Fruit fly (Drosophila melanogaster) whole organism, embryonic: ENCODE measurements around the gene CG13384.
A peak's percentile ranks its signal among the peaks of the same experiment; 100 is the strongest.

ENCODE experiments used
- Ada2b ChIP-seq: fragments of 200-800 bp; sonication (Bioruptor generic); IDR thresholded peaks from 2 replicates; pipeline ENCODE4 v1.3.6; 2022; ENCODE audit warnings: missing biosample characterization, missing genetic modification characterization
- Antp ChIP-seq: fragments of 200-800 bp; sonication (Bioruptor generic); optimal IDR thresholded peaks from 3 replicates; lab custom pipeline; 2016; ENCODE audit warnings: missing biosample characterization, missing genetic modification characterization
- Atf6 ChIP-seq: fragments of 200-800 bp; sonication (Bioruptor generic); IDR thresholded peaks from 2 replicates; pipeline ENCODE4 v1.3.6; 2022; ENCODE audit warnings: missing biosample characterization, missing genetic modification characterization
- CG11398 ChIP-seq: fragments of 200-800 bp; sonication (Bioruptor generic); optimal IDR thresholded peaks from 2 replicates; lab custom pipeline; 2016; ENCODE audit warnings: missing biosample characterization, missing genetic modification characterization
- CG12236 ChIP-seq: fragments of 200-800 bp; sonication (Bioruptor generic); optimal IDR thresholded peaks from 2 replicates; lab custom pipeline; 2016; ENCODE audit warnings: missing biosample characterization, missing genetic modification characterization
- CG13287 ChIP-seq: fragments of 200-800 bp; sonication (Bioruptor generic); IDR thresholded peaks from 2 replicates; pipeline ENCODE4 v1.3.6; 2022; ENCODE audit warnings: missing biosample characterization, missing genetic modification characterization; ENCODE audit not compliant: partially characterized antibody
- CG14667 ChIP-seq: fragments of 200-800 bp; sonication (Bioruptor generic); IDR thresholded peaks from 2 replicates; pipeline ENCODE4 v1.3.6; 2022; ENCODE audit warnings: missing biosample characterization, missing genetic modification characterization
- CG15479 ChIP-seq: fragments of 200-800 bp; sonication (Bioruptor generic); optimal IDR thresholded peaks from 3 replicates; lab custom pipeline; 2019; ENCODE audit warnings: missing biosample characterization, mild to moderate bottlenecking, missing genetic modification characterization, moderate library complexity
- CG1603 ChIP-seq: fragments of 200-800 bp; sonication (Bioruptor generic); optimal IDR thresholded peaks from 2 replicates; lab custom pipeline; 2019; ENCODE audit warnings: missing biosample characterization, mild to moderate bottlenecking, missing genetic modification characterization, moderate library complexity
- CG17359 ChIP-seq: fragments of 200-800 bp; sonication (Bioruptor generic); optimal IDR thresholded peaks from 3 replicates; lab custom pipeline; 2018; ENCODE audit warnings: missing biosample characterization, mild to moderate bottlenecking, missing genetic modification characterization, moderate library complexity
- CG1792 ChIP-seq: fragments of 200-800 bp; sonication (Bioruptor generic); optimal IDR thresholded peaks from 2 replicates; lab custom pipeline; 2016; ENCODE audit warnings: missing biosample characterization, missing genetic modification characterization
- CG18262 ChIP-seq: fragments of 200-800 bp; optimal IDR thresholded peaks from 3 replicates; lab custom pipeline; 2019; ENCODE audit warnings: missing biosample characterization, mild to moderate bottlenecking, missing genetic modification characterization, moderate library complexity
- CG1832 ChIP-seq: fragments of 200-800 bp; sonication (Bioruptor generic); optimal IDR thresholded peaks from 2 replicates; lab custom pipeline; 2017; ENCODE audit warnings: missing biosample characterization, mild to moderate bottlenecking, missing genetic modification characterization, inconsistent platforms
- CG18764 ChIP-seq: fragments of 200-800 bp; sonication (Bioruptor generic); optimal IDR thresholded peaks from 3 replicates; lab custom pipeline; 2016; ENCODE audit warnings: missing biosample characterization, missing genetic modification characterization
- CG3065 ChIP-seq: fragments of 200-800 bp; sonication (Bioruptor generic); optimal IDR thresholded peaks from 2 replicates; lab custom pipeline; 2016; ENCODE audit warnings: missing biosample characterization, missing genetic modification characterization
- CG32532 ChIP-seq: fragments of 200-800 bp; sonication (Bioruptor generic); IDR thresholded peaks from 2 replicates; pipeline ENCODE4 v1.3.6; 2022; ENCODE audit warnings: missing biosample characterization, missing genetic modification characterization
- CG42726 ChIP-seq: fragments of 200-800 bp; sonication (Bioruptor generic); IDR thresholded peaks from 2 replicates; pipeline ENCODE4 v1.3.6; 2022; ENCODE audit warnings: missing biosample characterization, missing genetic modification characterization; ENCODE audit not compliant: partially characterized antibody
- CG4707 ChIP-seq: fragments of 200-800 bp; sonication (Bioruptor generic); optimal IDR thresholded peaks from 2 replicates; lab custom pipeline; 2018; ENCODE audit warnings: missing biosample characterization, mild to moderate bottlenecking, missing genetic modification characterization, moderate library complexity
- CG6272 ChIP-seq: fragments of 200-800 bp; sonication (Bioruptor generic); IDR thresholded peaks from 2 replicates; pipeline ENCODE4 v1.3.6; 2022; ENCODE audit warnings: missing biosample characterization, missing genetic modification characterization
- CG6683 ChIP-seq: fragments of 200-800 bp; sonication (Bioruptor generic); optimal IDR thresholded peaks from 2 replicates; lab custom pipeline; 2017; ENCODE audit warnings: missing biosample characterization, mild to moderate bottlenecking, missing genetic modification characterization, missing genetic modification reagents
- CG7556 ChIP-seq: fragments of 200-800 bp; sonication (Bioruptor generic); optimal IDR thresholded peaks from 2 replicates; lab custom pipeline; 2017; ENCODE audit warnings: missing biosample characterization, mild to moderate bottlenecking, missing genetic modification characterization
- Dfd ChIP-seq, 2 experiments: fragments of >200 bp; optimal IDR thresholded peaks; 2 replicates each; lab custom pipeline; 2017; ENCODE audit warnings: missing biosample characterization in 2 of 2, missing genetic modification characterization in 2 of 2
- Dref ChIP-seq: fragments of 200-800 bp; sonication (Bioruptor generic); IDR thresholded peaks from 2 replicates; pipeline ENCODE4 v1.3.6; 2022; ENCODE audit warnings: missing biosample characterization, missing genetic modification characterization
- Drgx ChIP-seq: fragments of 200-800 bp; sonication (Bioruptor generic); IDR thresholded peaks from 2 replicates; pipeline ENCODE4 v1.3.6; 2022; ENCODE audit warnings: missing biosample characterization, missing genetic modification characterization
- Ets65A ChIP-seq: fragments of 200-800 bp; sonication (Bioruptor generic); peaks from one replicate; lab custom pipeline; 2016; ENCODE audit warnings: missing biosample characterization, missing genetic modification characterization
- Hand ChIP-seq: fragments of 200-800 bp; sonication (Bioruptor generic); optimal IDR thresholded peaks from 2 replicates; lab custom pipeline; 2017; ENCODE audit warnings: mild to moderate bottlenecking, missing biosample characterization, missing genetic modification reagents, missing genetic modification characterization
- Med ChIP-seq: fragments of 200-800 bp; sonication (Bioruptor generic); peaks from one replicate; lab custom pipeline; 2016; ENCODE audit warnings: missing biosample characterization, missing genetic modification characterization, mild to moderate bottlenecking, inconsistent platforms, moderate library complexity
- Mrtf ChIP-seq: fragments of 200-800 bp; sonication (Bioruptor generic); IDR thresholded peaks from 3 replicates; pipeline ENCODE4 v1.3.6; 2022; ENCODE audit warnings: missing biosample characterization, missing genetic modification characterization
- Myb ChIP-seq: fragments of 200-800 bp; sonication (Bioruptor generic); optimal IDR thresholded peaks from 2 replicates; lab custom pipeline; 2016; ENCODE audit warnings: missing biosample characterization, missing genetic modification characterization
- Nf-YC ChIP-seq: fragments of 200-800 bp; optimal IDR thresholded peaks from 3 replicates; lab custom pipeline; 2019; ENCODE audit warnings: missing biosample characterization, mild to moderate bottlenecking, missing genetic modification characterization, moderate library complexity
- Ravus ChIP-seq: fragments of 200-800 bp; sonication (Bioruptor generic); IDR thresholded peaks from 2 replicates; pipeline ENCODE4 v1.3.6; 2022; ENCODE audit warnings: missing biosample characterization, missing genetic modification characterization
- ara ChIP-seq: fragments of 200-800 bp; sonication (Bioruptor generic); IDR thresholded peaks from 2 replicates; pipeline ENCODE4 v1.3.6; 2022; ENCODE audit warnings: missing biosample characterization, missing genetic modification characterization
- chinmo ChIP-seq: fragments of 200-800 bp; sonication (Bioruptor generic); IDR thresholded peaks from 4 replicates; pipeline ENCODE4 v1.3.6; 2022; ENCODE audit warnings: missing biosample characterization, missing genetic modification characterization; ENCODE audit not compliant: partially characterized antibody
- cwo ChIP-seq: fragments of 200-800 bp; sonication (Bioruptor generic); optimal IDR thresholded peaks from 3 replicates; lab custom pipeline; 2017; ENCODE audit warnings: missing biosample characterization, missing genetic modification characterization, mild to moderate bottlenecking, moderate library complexity, missing genetic modification reagents
- dmrt11E ChIP-seq: fragments of 200-800 bp; sonication (Bioruptor generic); optimal IDR thresholded peaks from 3 replicates; lab custom pipeline; 2018; ENCODE audit warnings: missing biosample characterization, mild to moderate bottlenecking, missing genetic modification characterization, moderate library complexity
- fd96Cb ChIP-seq: fragments of 200-800 bp; sonication (Bioruptor generic); optimal IDR thresholded peaks from 2 replicates; lab custom pipeline; 2018; ENCODE audit warnings: missing biosample characterization, mild to moderate bottlenecking, missing genetic modification characterization, moderate library complexity
- gcm2 ChIP-seq: fragments of 200-800 bp; sonication (Bioruptor generic); optimal IDR thresholded peaks from 2 replicates; lab custom pipeline; 2016; ENCODE audit warnings: missing biosample characterization, missing genetic modification characterization
- gro ChIP-seq: fragments of 200-800 bp; sonication (Bioruptor generic); optimal IDR thresholded peaks from 2 replicates; lab custom pipeline; 2016; ENCODE audit warnings: missing biosample characterization, missing genetic modification characterization
- kah ChIP-seq: fragments of 200-800 bp; sonication (Bioruptor generic); optimal IDR thresholded peaks from 2 replicates; lab custom pipeline; 2018; ENCODE audit warnings: missing biosample characterization, mild to moderate bottlenecking, missing genetic modification characterization
- ken ChIP-seq: fragments of 200-800 bp; sonication (Bioruptor generic); IDR thresholded peaks from 3 replicates; pipeline ENCODE4 v1.3.6; 2022; ENCODE audit warnings: missing biosample characterization, missing genetic modification characterization
- lov ChIP-seq, 2 experiments: fragments of 200-800 bp in 1 of 2; fragments of >200 bp in 1 of 2; sonication (Bioruptor generic) in 1 of 2; IDR thresholded peaks in 1 of 2; optimal IDR thresholded peaks in 1 of 2; 2 replicates in 1 of 2; 3 replicates in 1 of 2; pipeline versions ENCODE4 v1.3.6 to Lab custom; 2017 to 2022; ENCODE audit warnings: missing biosample characterization in 1 of 2, missing genetic modification characterization in 1 of 2
- sens ChIP-seq: fragments of 200-800 bp; sonication (Bioruptor generic); peaks from one replicate; lab custom pipeline; 2016; ENCODE audit warnings: missing biosample characterization, missing genetic modification characterization
- stc ChIP-seq: fragments of 200-800 bp; sonication (Bioruptor generic); IDR thresholded peaks from 2 replicates; pipeline ENCODE4 v1.3.6; 2022; ENCODE audit warnings: missing biosample characterization, missing genetic modification characterization
- tll ChIP-seq, 2 experiments: fragments of 200-800 bp in 1 of 2; fragments of >200 bp in 1 of 2; sonication (Bioruptor generic) in 1 of 2; optimal IDR thresholded peaks; 2 replicates each; lab custom pipeline; 2017 to 2019; ENCODE audit warnings: missing biosample characterization in 2 of 2, missing genetic modification characterization in 2 of 2, mild to moderate bottlenecking in 1 of 2, moderate library complexity in 1 of 2
- toy ChIP-seq: fragments of 200-800 bp; sonication (Bioruptor generic); IDR thresholded peaks from 2 replicates; pipeline ENCODE4 v1.3.6; 2022; ENCODE audit warnings: missing biosample characterization, missing genetic modification characterization
- z ChIP-seq: fragments of 200-800 bp; sonication (Bioruptor generic); IDR thresholded peaks from 3 replicates; pipeline ENCODE4 v1.3.6; 2022; ENCODE audit warnings: missing biosample characterization, missing genetic modification characterization
- zen ChIP-seq: fragments of 200-800 bp; sonication (Bioruptor generic); optimal IDR thresholded peaks from 3 replicates; lab custom pipeline; 2018; ENCODE audit warnings: missing biosample characterization, mild to moderate bottlenecking, missing genetic modification characterization, moderate library complexity
- zfh1 ChIP-seq: fragments of 200-800 bp; sonication (Bioruptor generic); IDR thresholded peaks from 3 replicates; pipeline ENCODE4 v1.3.6; 2022; ENCODE audit warnings: missing biosample characterization, missing genetic modification characterization
- zfh2 ChIP-seq: fragments of 200-800 bp; sonication (Bioruptor generic); optimal IDR thresholded peaks from 2 replicates; lab custom pipeline; 2016; ENCODE audit warnings: missing biosample characterization, missing genetic modification characterization

The CG13384 gene

dm6 chr2L:8384108-8384601 is at the start of gene CG13384, which contains the start of gene Dad1 (continued):
- TF ChIP-seq CG14667 (GFP tag; lab: Robert Waterston, UW): peak; percentile 90
- peak; percentile 79 for TF ChIP-seq kah (GFP tag; lab: Kevin White, UChicago)
- no peak for TF ChIP-seq Dfd (GFP tag; optimal IDR thresholded peaks at IDR 0.05; lab: Kevin White, UChicago)
- peak; percentile 88 for TF ChIP-seq Mrtf
- peak; percentile 46 for TF ChIP-seq Ravus
- TF ChIP-seq CG1603 (tag; lab: Kevin White, UChicago): peak; percentile 33
- TF ChIP-seq sens (GFP tag; lab: Kevin White, UChicago): peak; percentile 68
- peak; percentile 81 for TF ChIP-seq toy
- TF ChIP-seq lov (optimal IDR thresholded peaks at IDR 0.05; lab: Kevin White, UChicago): no peak
- no peak for TF ChIP-seq lov (GFP tag; IDR thresholded peaks at IDR 0.05; lab: Robert Waterston, UW)
- no peak for TF ChIP-seq Antp (GFP tag; lab: Kevin White, UChicago)
- TF ChIP-seq CG15479 (GFP tag; lab: Kevin White, UChicago): peak; percentile 44
- TF ChIP-seq Hand (GFP tag; lab: Kevin White, UChicago): peak; percentile 92
- peak in 1 of 2 experiments; percentile 50 for TF ChIP-seq tll (GFP tag; optimal IDR thresholded peaks at IDR 0.05; lab: Kevin White, UChicago)
- TF ChIP-seq Myb (GFP tag; lab: Kevin White, UChicago): peak; percentile 28
- TF ChIP-seq CG12236: no peak
- no peak for TF ChIP-seq CG1832 (GFP tag; lab: Kevin White, UChicago)
- peak; percentile 83 for TF ChIP-seq Ada2b (GFP tag; lab: Robert Waterston, UW)
- TF ChIP-seq z: no peak
- TF ChIP-seq Nf-YC (tag; lab: Kevin White, UChicago): peak; percentile 91
- no peak for TF ChIP-seq CG1792 (GFP tag; lab: Kevin White, UChicago)
- TF ChIP-seq CG3065 (GFP tag; lab: Kevin White, UChicago): peak; percentile 57
- TF ChIP-seq Ets65A: peak; percentile 93
- TF ChIP-seq gro (GFP tag; lab: Kevin White, UChicago): peak; percentile 20
- peak; percentile 91 for TF ChIP-seq dmrt11E (tag; lab: Kevin White, UChicago)
- peak; percentile 92 for TF ChIP-seq CG17359 (tag; lab: Kevin White, UChicago)
- no peak for TF ChIP-seq CG11398
- TF ChIP-seq Med: peak; percentile 78
- TF ChIP-seq chinmo: no peak
- no peak for TF ChIP-seq gcm2 (GFP tag; lab: Kevin White, UChicago)
- peak; percentile 86 for TF ChIP-seq CG6683 (GFP tag; lab: Kevin White, UChicago)
- peak; percentile 61 for TF ChIP-seq Dref
- TF ChIP-seq CG18262 (tag; lab: Kevin White, UChicago): peak; percentile 94
- TF ChIP-seq zfh2 (GFP tag; lab: Kevin White, UChicago): peak; percentile 63
- TF ChIP-seq CG7556 (GFP tag; lab: Kevin White, UChicago): peak; percentile 94

dm6 chr2L:8334705-8335104 is 49.5 kb upstream of the CG13384 start:
- TF ChIP-seq stc (GFP tag; lab: Robert Waterston, UW): 0 out of 2 replicates have a peak, but pooled peaks have one; percentile 15
- TF ChIP-seq fd96Cb (tag; lab: Kevin White, UChicago): no peak
- TF ChIP-seq CG4707 (GFP tag; lab: Kevin White, UChicago): no peak
- TF ChIP-seq CG42726 (GFP tag; lab: Robert Waterston, UW): peak; percentile 63; the same call in 1 of the 2 replicates
- no peak for TF ChIP-seq CG18764 (GFP tag; lab: Kevin White, UChicago)
- TF ChIP-seq CG13287 (GFP tag; lab: Robert Waterston, UW): peak; percentile 30; the same call in 1 of the 2 replicates
- 0 out of 2 replicates have a peak, but pooled peaks have one; percentile 38 for TF ChIP-seq Drgx (GFP tag; lab: Robert Waterston, UW)
- TF ChIP-seq ken: peak; percentile 39; the same call in 1 of the 3 replicates
- peak; percentile 81 for TF ChIP-seq sens (GFP tag; lab: Kevin White, UChicago)
- 0 out of 2 replicates have a peak, but pooled peaks have one; percentile 32 for TF ChIP-seq CG32532 (GFP tag; lab: Robert Waterston, UW)
- 0 out of 3 replicates have a peak, but pooled peaks have one; percentile 19 for TF ChIP-seq Mrtf
- TF ChIP-seq Med: peak; percentile 70
- peak; percentile 14; the same call in 1 of the 2 replicates for TF ChIP-seq ara (GFP tag; lab: Robert Waterston, UW)
- TF ChIP-seq CG6272: 0 out of 2 replicates have a peak, but pooled peaks have one; percentile 25
- TF ChIP-seq zfh1 (GFP tag; lab: Robert Waterston, UW): peak; percentile 63; the same call in 2 of the 3 replicates
- peak; percentile 10 for TF ChIP-seq cwo (GFP tag; lab: Kevin White, UChicago)
- 0 out of 2 replicates have a peak, but pooled peaks have one; percentile 8 for TF ChIP-seq Atf6
- no peak for TF ChIP-seq lov (optimal IDR thresholded peaks at IDR 0.05; lab: Kevin White, UChicago)
- TF ChIP-seq lov (GFP tag; IDR thresholded peaks at IDR 0.05; lab: Robert Waterston, UW): peak; percentile 66; the same call in 1 of the 3 replicates
- TF ChIP-seq zen (tag; lab: Kevin White, UChicago): no peak
